Fruit fly (Drosophila melanogaster): ENCODE results near the gene Obp99a.

dm6 chr3R:29625883-29626282 is 45.6 kb upstream of the Obp99a start:
- TF ChIP-seq ttk (optimal IDR thresholded peaks at IDR 0.05): no peak
- TF ChIP-seq h (optimal IDR thresholded peaks at IDR 0.05): no peak

Data from Kc167 (cell line).